Worm (Caenorhabditis elegans): Measurements from ENCODE around the gene rpl-6.

The rpl-6 gene

DNA sequence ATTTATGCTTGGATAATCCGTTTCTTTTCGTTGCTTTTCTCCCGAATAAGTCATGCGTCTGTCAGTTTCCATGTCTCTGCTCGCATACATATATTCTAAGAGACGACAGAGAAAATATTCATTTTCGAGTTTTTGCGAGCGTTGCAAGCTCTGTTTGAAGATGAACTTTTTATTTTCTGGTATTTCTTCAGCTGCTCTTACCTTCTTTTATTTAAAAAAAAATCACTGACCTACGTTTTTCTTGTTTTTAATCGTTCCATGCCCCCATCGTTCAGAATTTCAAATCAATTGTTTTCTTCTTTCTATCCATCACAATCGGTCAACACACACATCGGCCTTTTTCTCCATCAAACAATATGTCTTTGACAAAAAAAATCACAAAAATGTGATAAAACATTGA is 2.2 kb downstream of the rpl-6 start:
- no peak for TF ChIP-seq tab-1 (GFP tag; IDR thresholded peaks at IDR 0.05)
- TF ChIP-seq ztf-29 (GFP tag; IDR thresholded peaks at IDR 0.05): no peak
- TF ChIP-seq ztf-23 (GFP tag; IDR thresholded peaks at IDR 0.05): no peak
- no peak for TF ChIP-seq klf-2 (GFP tag; conservative IDR thresholded peaks at IDR 0.05)
- TF ChIP-seq flt-1 (GFP tag; IDR thresholded peaks at IDR 0.05): no peak
- no peak for TF ChIP-seq ref-1 (GFP tag; conservative IDR thresholded peaks at IDR 0.05)
- no peak for TF ChIP-seq cog-1 (tag; optimal IDR thresholded peaks at IDR 0.05)
- no peak for TF ChIP-seq T22C8.4 (GFP tag; IDR thresholded peaks at IDR 0.05)
- TF ChIP-seq med-1 (GFP tag; optimal IDR thresholded peaks at IDR 0.05; ENCODE audit: insufficient read depth): no peak

DNA sequence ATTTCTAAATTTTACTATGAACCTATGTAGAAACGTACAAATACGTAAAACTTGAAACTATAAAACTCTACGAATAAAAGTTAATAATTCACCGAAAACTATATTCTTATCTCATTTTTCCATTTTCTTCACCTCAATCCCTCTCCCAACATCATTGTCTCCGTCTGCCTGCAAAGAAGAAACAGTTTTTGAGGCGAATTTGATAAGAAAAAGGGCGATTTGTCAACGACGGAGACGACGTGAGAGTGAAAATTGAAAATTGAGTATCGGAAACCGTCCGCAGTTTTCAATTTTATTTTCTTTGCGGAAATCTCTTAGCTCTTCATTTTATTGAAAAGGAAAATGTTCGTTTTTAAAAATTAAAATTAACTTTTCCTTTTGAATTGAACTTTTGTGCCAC is 3.8 kb downstream of the rpl-6 start:
- TF ChIP-seq T22C8.4 (GFP tag; IDR thresholded peaks at IDR 0.05) (no peak), med-1 (GFP tag; optimal IDR thresholded peaks at IDR 0.05; ENCODE audit: insufficient read depth) (no peak), ref-1 (GFP tag; conservative IDR thresholded peaks at IDR 0.05) (no peak), ztf-23 (GFP tag; IDR thresholded peaks at IDR 0.05) (no peak), tab-1 (GFP tag; IDR thresholded peaks at IDR 0.05) (no peak), klf-2 (GFP tag; conservative IDR thresholded peaks at IDR 0.05) (no peak), cog-1 (tag; optimal IDR thresholded peaks at IDR 0.05) (no peak), flt-1 (GFP tag; IDR thresholded peaks at IDR 0.05) (no peak), ztf-29 (GFP tag; IDR thresholded peaks at IDR 0.05) (no peak)

DNA sequence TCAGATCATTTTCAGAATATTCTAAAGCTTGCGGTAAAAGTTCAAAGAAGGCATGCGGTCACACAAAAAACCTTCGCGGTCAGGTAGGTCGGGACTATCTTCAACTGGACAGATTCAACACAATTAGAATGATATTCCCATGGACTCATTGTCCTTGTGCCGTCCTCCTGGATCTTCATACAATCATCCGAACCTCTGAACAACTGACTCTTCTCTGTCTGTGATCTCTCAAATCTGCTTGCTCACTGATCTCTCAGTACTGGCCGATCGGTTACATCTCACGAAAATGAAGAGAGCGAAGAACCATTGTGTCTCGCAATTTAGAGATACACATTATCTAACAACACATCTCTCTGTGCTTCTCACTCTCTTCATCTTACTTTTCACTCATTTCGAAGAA is 7.3 kb downstream of the rpl-6 start:
- no peak for TF ChIP-seq cog-1 (tag; optimal IDR thresholded peaks at IDR 0.05)
- no peak for TF ChIP-seq T22C8.4 (GFP tag; IDR thresholded peaks at IDR 0.05)
- no peak for TF ChIP-seq ztf-23 (GFP tag; IDR thresholded peaks at IDR 0.05)
- no peak for TF ChIP-seq med-1 (GFP tag; optimal IDR thresholded peaks at IDR 0.05; ENCODE audit: insufficient read depth)
- TF ChIP-seq klf-2 (GFP tag; conservative IDR thresholded peaks at IDR 0.05): no peak
- no peak for TF ChIP-seq ztf-29 (GFP tag; IDR thresholded peaks at IDR 0.05)
- no peak for TF ChIP-seq tab-1 (GFP tag; IDR thresholded peaks at IDR 0.05)
- no peak for TF ChIP-seq flt-1 (GFP tag; IDR thresholded peaks at IDR 0.05)
- TF ChIP-seq ref-1 (GFP tag; conservative IDR thresholded peaks at IDR 0.05): no peak

DNA sequence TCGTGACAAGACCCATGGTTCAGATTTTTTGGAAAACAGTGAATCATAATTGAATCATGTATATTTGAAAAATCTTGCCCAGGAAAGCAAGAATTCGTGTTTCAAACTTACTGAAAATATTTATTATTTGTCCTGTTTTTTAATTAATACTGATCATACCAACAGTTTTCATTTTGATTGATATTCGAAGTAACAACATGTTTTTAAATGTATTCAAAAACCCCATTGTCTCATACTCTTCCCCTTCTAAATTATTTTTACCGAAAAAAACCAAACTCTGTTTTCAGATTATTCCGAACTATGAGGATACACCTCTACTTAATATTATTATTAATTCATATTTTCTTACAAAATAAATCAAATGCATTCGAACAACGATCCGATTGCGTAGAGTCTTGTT is 8.0 kb downstream of the rpl-6 start, which contains the start of gene R151.1:
Gene R151.1, plus strand, starts transcription at position 301 of the 400 bp plus-strand sequence.
- TF ChIP-seq ztf-29 (GFP tag; IDR thresholded peaks at IDR 0.05): no peak
- no peak for TF ChIP-seq flt-1 (GFP tag; IDR thresholded peaks at IDR 0.05)
- no peak for TF ChIP-seq ztf-23 (GFP tag; IDR thresholded peaks at IDR 0.05)
- TF ChIP-seq T22C8.4 (GFP tag; IDR thresholded peaks at IDR 0.05): no peak
- TF ChIP-seq tab-1 (GFP tag; IDR thresholded peaks at IDR 0.05): no peak
- TF ChIP-seq med-1 (GFP tag; optimal IDR thresholded peaks at IDR 0.05; ENCODE audit: insufficient read depth): no peak
- TF ChIP-seq ref-1 (GFP tag; conservative IDR thresholded peaks at IDR 0.05): no peak
- no peak for TF ChIP-seq cog-1 (tag; optimal IDR thresholded peaks at IDR 0.05)
- TF ChIP-seq klf-2 (GFP tag; conservative IDR thresholded peaks at IDR 0.05): no peak

DNA sequence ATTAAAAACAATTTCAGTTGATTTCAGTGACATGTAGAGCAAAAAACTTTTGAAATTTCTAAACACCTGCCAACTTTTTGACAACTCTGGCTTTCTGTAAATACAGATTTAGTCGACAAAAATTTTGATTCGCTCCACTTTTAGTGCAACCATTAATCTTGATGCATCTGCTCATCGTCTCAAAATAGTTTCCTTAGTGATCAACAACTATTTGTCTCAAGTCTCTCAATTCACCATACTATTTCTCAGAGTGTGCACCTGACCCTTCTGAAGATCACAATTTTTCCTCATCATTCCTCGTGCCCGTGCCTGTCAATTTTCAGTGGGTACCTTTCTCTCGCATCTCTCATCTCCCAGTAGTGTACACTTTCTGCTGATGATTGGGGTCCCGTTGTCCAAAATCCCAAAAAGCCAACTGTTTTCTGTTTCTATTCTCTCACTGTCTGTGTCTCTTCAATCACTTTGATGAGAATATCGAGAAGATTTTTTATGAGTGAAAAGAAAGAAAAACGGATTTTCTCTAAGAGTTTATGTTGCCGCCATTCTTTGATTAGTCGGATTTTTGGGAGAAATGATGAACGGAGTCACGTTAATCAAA is 8.8 kb downstream of the rpl-6 start:
- TF ChIP-seq med-1 (GFP tag; optimal IDR thresholded peaks at IDR 0.05; ENCODE audit: insufficient read depth) (no peak), ztf-23 (GFP tag; IDR thresholded peaks at IDR 0.05) (no peak), cog-1 (tag; optimal IDR thresholded peaks at IDR 0.05) (no peak), flt-1 (GFP tag; IDR thresholded peaks at IDR 0.05) (no peak), tab-1 (GFP tag; IDR thresholded peaks at IDR 0.05) (no peak), T22C8.4 (GFP tag; IDR thresholded peaks at IDR 0.05) (no peak), klf-2 (GFP tag; conservative IDR thresholded peaks at IDR 0.05) (no peak), ztf-29 (GFP tag; IDR thresholded peaks at IDR 0.05) (no peak), ref-1 (GFP tag; conservative IDR thresholded peaks at IDR 0.05) (no peak)

DNA sequence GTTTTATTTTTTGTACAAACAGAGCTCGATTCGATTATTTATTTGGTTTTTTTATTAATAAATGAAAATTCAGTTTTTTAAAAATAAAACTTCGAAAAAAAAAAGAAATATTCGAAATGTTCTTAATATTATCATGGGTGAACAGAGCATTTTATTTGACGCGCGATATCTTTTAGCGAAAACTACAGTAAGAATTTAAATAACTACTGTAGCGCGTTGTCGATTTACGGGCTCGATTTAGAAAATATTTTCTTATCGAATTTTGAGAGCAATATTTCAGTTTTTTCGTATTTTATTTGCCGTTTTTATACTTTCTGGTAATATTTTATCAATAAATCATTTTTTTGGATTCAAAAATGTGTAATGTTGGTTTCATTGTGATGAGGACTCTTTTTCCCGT is 12.9 kb downstream of the rpl-6 start:
- no peak for TF ChIP-seq klf-2 (GFP tag; conservative IDR thresholded peaks at IDR 0.05)
- no peak for TF ChIP-seq flt-1 (GFP tag; IDR thresholded peaks at IDR 0.05)
- TF ChIP-seq tab-1 (GFP tag; IDR thresholded peaks at IDR 0.05): no peak
- TF ChIP-seq T22C8.4 (GFP tag; IDR thresholded peaks at IDR 0.05): no peak
- TF ChIP-seq ref-1 (GFP tag; conservative IDR thresholded peaks at IDR 0.05): no peak
- no peak for TF ChIP-seq med-1 (GFP tag; optimal IDR thresholded peaks at IDR 0.05; ENCODE audit: insufficient read depth)
- TF ChIP-seq ztf-29 (GFP tag; IDR thresholded peaks at IDR 0.05): no peak
- no peak for TF ChIP-seq ztf-23 (GFP tag; IDR thresholded peaks at IDR 0.05)
- no peak for TF ChIP-seq cog-1 (tag; optimal IDR thresholded peaks at IDR 0.05)

DNA sequence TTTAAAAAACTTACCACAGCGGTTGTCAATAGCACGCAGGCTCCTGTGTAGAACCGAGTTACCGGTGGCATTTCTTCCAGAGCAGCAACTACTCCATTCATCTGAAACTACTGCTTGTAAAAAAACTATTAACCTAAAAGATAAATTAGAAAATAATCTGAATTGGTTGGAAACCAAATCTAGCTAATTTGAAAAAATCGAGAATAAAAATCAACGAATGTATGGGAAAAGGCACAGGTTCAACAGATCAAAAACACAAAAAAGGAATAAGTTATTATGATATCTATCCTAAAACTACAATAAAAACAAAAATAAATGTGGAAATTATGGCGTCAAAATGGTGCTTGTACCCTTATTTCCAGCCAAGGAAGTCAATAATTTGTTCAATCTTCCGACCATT is 14.8 kb downstream of the rpl-6 start, which contains the start of gene der-2:
Gene der-2, minus strand, starts transcription at position 101 of the 400 bp plus-strand sequence.
- TF ChIP-seq tab-1 (GFP tag; IDR thresholded peaks at IDR 0.05) (no peak), med-1 (GFP tag; optimal IDR thresholded peaks at IDR 0.05; ENCODE audit: insufficient read depth) (no peak), T22C8.4 (GFP tag; IDR thresholded peaks at IDR 0.05) (no peak), klf-2 (GFP tag; conservative IDR thresholded peaks at IDR 0.05) (no peak), cog-1 (tag; optimal IDR thresholded peaks at IDR 0.05) (no peak)

DNA sequence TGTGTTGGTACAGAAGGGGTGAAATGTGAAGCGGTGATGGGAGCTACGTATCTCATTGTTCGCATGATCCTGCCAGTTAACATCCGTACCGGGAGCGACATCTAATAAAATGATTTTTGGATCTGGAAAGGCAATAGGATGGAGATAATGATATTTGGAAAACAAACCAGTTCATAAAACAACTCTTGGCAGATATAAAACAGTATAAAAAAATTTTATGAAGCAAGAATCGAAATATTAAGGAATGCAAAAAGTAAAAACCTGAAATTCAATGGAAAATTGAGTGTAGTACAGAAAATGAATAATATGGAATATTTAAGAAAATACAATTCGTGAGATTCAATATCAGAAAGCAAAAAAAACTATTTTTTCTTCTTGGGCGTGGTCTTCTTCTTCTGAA is 18.4 kb downstream of the rpl-6 start, which contains the start of gene hsp-75:
Gene hsp-75, minus strand, starts transcription at position 101 of the 400 bp plus-strand sequence.
- TF ChIP-seq klf-2 (GFP tag; conservative IDR thresholded peaks at IDR 0.05) (no peak), ref-1 (GFP tag; conservative IDR thresholded peaks at IDR 0.05) (no peak), T22C8.4 (GFP tag; IDR thresholded peaks at IDR 0.05) (no peak), ztf-23 (GFP tag; IDR thresholded peaks at IDR 0.05) (no peak), cog-1 (tag; optimal IDR thresholded peaks at IDR 0.05) (no peak), flt-1 (GFP tag; IDR thresholded peaks at IDR 0.05) (no peak), tab-1 (GFP tag; IDR thresholded peaks at IDR 0.05) (no peak), med-1 (GFP tag; optimal IDR thresholded peaks at IDR 0.05; ENCODE audit: insufficient read depth) (no peak), ztf-29 (GFP tag; IDR thresholded peaks at IDR 0.05) (no peak)

DNA sequence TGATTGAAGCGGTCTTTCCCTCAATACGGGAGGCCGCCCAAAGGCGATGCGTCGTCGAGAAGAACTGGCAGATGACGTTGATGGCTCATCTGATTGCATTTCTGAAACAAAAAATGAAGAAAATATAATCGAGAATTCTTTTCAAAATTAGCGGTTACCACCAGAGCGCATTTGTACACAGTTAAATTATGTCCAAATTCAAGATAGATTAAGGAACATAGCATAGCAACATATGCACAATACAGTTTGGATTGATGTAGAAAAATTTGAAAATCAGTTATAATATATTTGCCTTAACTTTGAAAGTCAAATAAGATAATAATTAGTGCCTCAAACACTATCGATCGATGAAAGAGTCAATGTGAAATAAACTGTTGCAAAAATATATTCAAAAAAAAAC is 21.4 kb downstream of the rpl-6 start, which contains the start of gene R151.8:
Gene R151.8, minus strand, starts transcription at position 101 of the 400 bp plus-strand sequence.
- TF ChIP-seq ref-1 (GFP tag; conservative IDR thresholded peaks at IDR 0.05): no peak

DNA sequence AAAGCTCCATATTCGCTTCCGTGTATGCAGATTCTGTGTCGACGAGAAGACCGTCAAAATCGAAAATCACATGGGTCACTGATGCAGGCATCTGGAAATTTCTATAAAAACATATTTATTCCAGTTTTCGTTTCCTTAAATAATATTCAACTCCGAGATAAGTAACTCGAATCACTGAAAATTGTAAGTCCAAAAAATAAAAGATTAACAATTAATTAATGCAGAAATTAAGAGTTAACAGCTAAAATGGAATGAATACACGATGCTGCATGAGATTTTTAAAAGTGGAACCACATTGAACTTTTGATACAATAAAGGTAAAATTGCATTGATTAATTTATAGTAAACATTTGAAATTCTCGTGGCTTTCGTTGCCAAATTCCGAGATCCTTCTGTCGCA is 22.6 kb downstream of the rpl-6 start, which contains the start of gene R151.10:
Gene R151.10, minus strand, starts transcription at position 101 of the 400 bp plus-strand sequence.
- TF ChIP-seq flt-1 (GFP tag; IDR thresholded peaks at IDR 0.05) (no peak), med-1 (GFP tag; optimal IDR thresholded peaks at IDR 0.05; ENCODE audit: insufficient read depth) (no peak), tab-1 (GFP tag; IDR thresholded peaks at IDR 0.05) (no peak), ztf-23 (GFP tag; IDR thresholded peaks at IDR 0.05) (no peak), ztf-29 (GFP tag; IDR thresholded peaks at IDR 0.05) (no peak), T22C8.4 (GFP tag; IDR thresholded peaks at IDR 0.05) (no peak), ref-1 (GFP tag; conservative IDR thresholded peaks at IDR 0.05) (no peak), klf-2 (GFP tag; conservative IDR thresholded peaks at IDR 0.05) (no peak), cog-1 (tag; optimal IDR thresholded peaks at IDR 0.05) (no peak)
